Worm (Caenorhabditis elegans) whole organism, L4 larva: Measurements from ENCODE around the gene ttbk-8.1.
"Not testable (repeated sequence)": the region's sequence is repeated elsewhere in the genome, so short reads cannot be mapped to it uniquely, and the experiment has no call there.

ENCODE experiments used
- D1046.2 ChIP-seq: fragments of 200-800 bp; sonication (Bioruptor generic); IDR thresholded peaks from 2 replicates; pipeline ENCODE4 v1.3.6; 2022; ENCODE audit warnings: missing genetic modification characterization, missing compliant biosample characterization
- F10B5.3 ChIP-seq: sonication (generic microtip); optimal IDR thresholded peaks from 2 replicates; lab custom pipeline; 2016; ENCODE audit warnings: mild to moderate bottlenecking, missing genetic modification characterization, missing compliant biosample characterization
- F44E2.7 ChIP-seq: fragments of 200-800 bp; sonication (Bioruptor generic); IDR thresholded peaks from 2 replicates; pipeline ENCODE4 v2.1.2; 2022; ENCODE audit warnings: missing genetic modification characterization, missing compliant biosample characterization
- T26A8.4 ChIP-seq: fragments of 200-800 bp; sonication (Bioruptor generic); IDR thresholded peaks from 2 replicates; pipeline ENCODE4 v1.3.6; 2022; ENCODE audit warnings: missing genetic modification characterization, missing compliant biosample characterization
- Y48G9A.11 ChIP-seq: fragments of 200-800 bp; sonication (Bioruptor generic); IDR thresholded peaks from 2 replicates; pipeline ENCODE4 v1.3.6; 2022; ENCODE audit warnings: missing genetic modification reagents, missing genetic modification characterization, missing compliant biosample characterization
- Y75B8A.6 ChIP-seq: fragments of 200-800 bp; sonication (Bioruptor generic); IDR thresholded peaks from 2 replicates; pipeline ENCODE4 v1.3.6; 2022; ENCODE audit warnings: missing genetic modification reagents, missing genetic modification characterization, missing compliant biosample characterization
- aha-1 ChIP-seq: fragments of 150-350 bp; peaks from one replicate; lab custom pipeline; 2014; ENCODE audit warnings: missing biosample characterization, missing genetic modification characterization
- aly-2 ChIP-seq: sonication (generic microtip); optimal IDR thresholded peaks from 2 replicates; lab custom pipeline; 2018; ENCODE audit warnings: missing biosample characterization, missing genetic modification characterization
- arid-1 ChIP-seq: fragments of 200-800 bp; sonication (Bioruptor generic); conservative IDR thresholded peaks from 2 replicates; pipeline ENCODE4 v1.3.6; 2022; ENCODE audit warnings: missing genetic modification reagents, missing genetic modification characterization, missing compliant biosample characterization
- cey-2 ChIP-seq: sonication (generic microtip); optimal IDR thresholded peaks from 3 replicates; lab custom pipeline; 2017; ENCODE audit warnings: missing genetic modification characterization, mild to moderate bottlenecking, missing compliant biosample characterization, antibody characterized with exemption, borderline replicate concordance; ENCODE audit not compliant: insufficient read depth
- dmd-6 ChIP-seq: fragments of 200-800 bp; sonication (Bioruptor generic); IDR thresholded peaks from 2 replicates; pipeline ENCODE4 v1.3.6; 2022; ENCODE audit warnings: missing genetic modification reagents, missing genetic modification characterization, missing compliant biosample characterization
- dmd-8 ChIP-seq: fragments of 200-800 bp; sonication (Bioruptor generic); IDR thresholded peaks from 2 replicates; pipeline ENCODE4 v1.3.6; 2022; ENCODE audit warnings: missing genetic modification characterization, missing compliant biosample characterization
- dpl-1 ChIP-seq: fragments of 150-350 bp; optimal IDR thresholded peaks from 2 replicates; lab custom pipeline; 2014; ENCODE audit warnings: missing biosample characterization, missing genetic modification reagents, missing genetic modification characterization
- egl-43 ChIP-seq: fragments of 200-800 bp; sonication (Bioruptor generic); IDR thresholded peaks from 2 replicates; pipeline ENCODE4 v1.3.6; 2022; ENCODE audit warnings: missing genetic modification reagents, missing genetic modification characterization, missing compliant biosample characterization
- hif-1 ChIP-seq, 2 experiments: sonication (generic microtip); optimal IDR thresholded peaks; 2 replicates each; lab custom pipeline; 2016 to 2017; ENCODE audit warnings: missing compliant biosample characterization in 2 of 2, missing genetic modification characterization in 2 of 2, missing genetic modification reagents in 2 of 2, missing genotype in 2 of 2, mild to moderate bottlenecking in 1 of 2
- hmg-1.1 ChIP-seq: fragments of 200-800 bp; sonication (Bioruptor generic); IDR thresholded peaks from 2 replicates; pipeline ENCODE4 v1.3.6; 2022; ENCODE audit warnings: missing genetic modification reagents, missing genetic modification characterization, missing compliant biosample characterization
- lim-7 ChIP-seq: fragments of 200-800 bp; sonication (Bioruptor generic); IDR thresholded peaks from 2 replicates; pipeline ENCODE4 v1.3.6; 2022; ENCODE audit warnings: missing genetic modification characterization, missing compliant biosample characterization
- lin-1 ChIP-seq: fragments of 200-800 bp; sonication (Bioruptor generic); IDR thresholded peaks from 2 replicates; pipeline ENCODE4 v1.3.6; 2022; ENCODE audit warnings: missing genetic modification reagents, missing genetic modification characterization, missing compliant biosample characterization
- lin-38 ChIP-seq: fragments of 200-800 bp; sonication (Bioruptor generic); IDR thresholded peaks from 2 replicates; pipeline ENCODE4 v1.3.6; 2022; ENCODE audit warnings: missing genetic modification reagents, missing genetic modification characterization, missing compliant biosample characterization
- madf-9 ChIP-seq: fragments of 200-800 bp; sonication (Bioruptor generic); conservative IDR thresholded peaks from 2 replicates; pipeline ENCODE4 v1.3.6; 2022; ENCODE audit warnings: missing genetic modification reagents, missing genetic modification characterization, missing compliant biosample characterization
- mes-2 ChIP-seq: sonication (generic microtip); optimal IDR thresholded peaks from 2 replicates; lab custom pipeline; 2016; ENCODE audit warnings: missing genotype, mild to moderate bottlenecking, missing genetic modification characterization, missing compliant biosample characterization; ENCODE audit not compliant: poor library complexity, severe bottlenecking
- nhr-237 ChIP-seq: sonication (generic microtip); optimal IDR thresholded peaks from 2 replicates; lab custom pipeline; 2017; ENCODE audit warnings: missing biosample characterization, missing genetic modification characterization
- nhr-28 ChIP-seq: fragments of 150-350 bp; optimal IDR thresholded peaks from 2 replicates; lab custom pipeline; 2014; ENCODE audit warnings: missing biosample characterization, missing genetic modification characterization
- nhr-42 ChIP-seq: fragments of 200-800 bp; sonication (Bioruptor generic); IDR thresholded peaks from 2 replicates; pipeline ENCODE4 v1.3.6; 2022; ENCODE audit warnings: missing genetic modification characterization, missing compliant biosample characterization
- nhr-76 ChIP-seq: fragments of 150-350 bp; optimal IDR thresholded peaks from 2 replicates; lab custom pipeline; 2014; ENCODE audit warnings: missing biosample characterization, missing genetic modification characterization
- nhr-77 ChIP-seq: fragments of 150-350 bp; optimal IDR thresholded peaks from 2 replicates; lab custom pipeline; 2014; ENCODE audit warnings: missing biosample characterization, missing genetic modification characterization
- pha-4 ChIP-seq, 2 experiments: fragments of 150-350 bp in 1 of 2; fragments of 200-800 bp in 1 of 2; sonication (Bioruptor generic) in 1 of 2; IDR thresholded peaks in 1 of 2; optimal IDR thresholded peaks in 1 of 2; 2 replicates each; pipeline versions ENCODE4 v1.3.6 to Lab custom; 2014 to 2022; ENCODE audit warnings: missing genetic modification characterization in 2 of 2, missing genetic modification reagents in 2 of 2, missing biosample characterization in 1 of 2, missing compliant biosample characterization in 1 of 2
- rbr-2 ChIP-seq: sonication (generic microtip); optimal IDR thresholded peaks from 2 replicates; lab custom pipeline; 2016; ENCODE audit warnings: missing genotype, missing genetic modification characterization, missing compliant biosample characterization
- saeg-2 ChIP-seq: fragments of 200-800 bp; sonication (Bioruptor generic); IDR thresholded peaks from 2 replicates; pipeline ENCODE4 v1.3.6; 2022; ENCODE audit warnings: missing genetic modification reagents, missing genetic modification characterization, missing compliant biosample characterization
- set-16 ChIP-seq: fragments of 200-800 bp; sonication (Bioruptor generic); IDR thresholded peaks from 2 replicates; pipeline ENCODE4 v1.3.6; 2022; ENCODE audit warnings: missing genetic modification reagents, missing genetic modification characterization, missing compliant biosample characterization
- snpc-1.2 ChIP-seq: fragments of 200-800 bp; sonication (Bioruptor generic); IDR thresholded peaks from 2 replicates; pipeline ENCODE4 v1.3.6; 2022; ENCODE audit warnings: missing genetic modification reagents, missing genetic modification characterization, missing compliant biosample characterization
- snpc-4 ChIP-seq: fragments of 150-350 bp; optimal IDR thresholded peaks from 2 replicates; lab custom pipeline; 2014; ENCODE audit warnings: missing biosample characterization, missing genetic modification characterization
- tra-1 ChIP-seq: fragments of 200-800 bp; sonication (Bioruptor generic); IDR thresholded peaks from 2 replicates; pipeline ENCODE4 v1.3.6; 2022; ENCODE audit warnings: missing genetic modification reagents, missing genetic modification characterization, missing compliant biosample characterization
- vab-7 ChIP-seq: fragments of 200-800 bp; sonication (Bioruptor generic); IDR thresholded peaks from 2 replicates; pipeline ENCODE4 v1.3.6; 2022; ENCODE audit warnings: missing genetic modification reagents, missing genetic modification characterization, missing compliant biosample characterization
- ztf-7 ChIP-seq: fragments of 150-350 bp; optimal IDR thresholded peaks from 2 replicates; lab custom pipeline; 2014; ENCODE audit warnings: missing biosample characterization, missing genetic modification characterization

Gene ttbk-8.1

DNA sequence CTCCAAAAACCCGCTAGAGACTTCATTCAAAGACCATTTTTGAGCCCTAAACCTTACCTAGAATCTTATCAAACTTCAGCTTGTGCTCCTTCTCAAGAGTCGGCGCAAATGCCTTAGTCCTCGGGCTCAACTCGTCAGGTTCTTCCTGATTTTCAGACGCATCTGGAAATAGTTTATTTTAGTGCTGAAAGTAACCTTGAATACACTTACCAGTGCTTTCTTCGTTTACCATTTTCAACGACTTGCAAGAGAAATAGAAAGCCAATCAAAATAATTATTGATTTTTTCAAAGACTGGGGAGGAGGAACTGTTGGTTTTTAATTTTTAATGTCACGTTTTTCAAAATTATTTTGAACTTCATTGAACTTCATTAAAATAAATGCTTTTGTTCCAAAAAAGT is at the start of gene ttbk-8.1, which contains the start of gene Y38H8A.4:
Gene ttbk-8.1 (plus strand): TSS at position 301 of the 400 bp plus-strand sequence.
Gene Y38H8A.4 (minus strand): TSS at position 366 of the 400 bp plus-strand sequence.
- TF ChIP-seq dpl-1 (GFP tag; lab: Kevin White, UChicago) (no peak), Y75B8A.6 (GFP tag; lab: Robert Waterston, UW) (no peak), aly-2 (no peak), snpc-4 (tag; lab: Kevin White, UChicago) (no peak), F10B5.3 (tag; lab: Kevin White, UChicago) (no peak), set-16 (no peak), nhr-77 (tag; lab: Kevin White, UChicago) (no peak), F44E2.7 (GFP tag; lab: Robert Waterston, UW) (no peak), hmg-1.1 (no peak), cey-2 (tag; lab: Kevin White, UChicago) (no peak)
- TF ChIP-seq, all 104 proteins: peak for 0

DNA sequence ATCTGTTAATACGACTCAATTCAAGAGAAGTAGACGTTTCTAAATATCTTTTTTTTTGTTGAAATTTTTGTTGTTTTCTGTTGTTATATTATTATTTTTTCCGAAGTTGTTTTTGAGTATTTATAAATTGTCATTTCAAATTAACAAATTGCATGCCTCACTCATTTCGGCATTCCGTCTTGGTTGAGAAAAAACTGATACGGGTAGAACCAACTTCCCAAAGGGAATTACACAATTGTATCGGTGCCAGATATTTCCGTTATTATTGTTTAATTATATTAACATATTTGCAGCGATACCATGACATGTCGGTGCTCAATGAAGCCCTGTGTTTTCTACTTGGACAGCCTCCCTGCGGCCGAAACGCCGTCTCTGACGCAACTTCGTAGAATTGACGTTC is 42.9 kb upstream of the ttbk-8.1 start, which contains the start of gene K09B11.4:
Gene K09B11.4 (plus strand): TSS at position 301 of the 400 bp plus-strand sequence.
- TF ChIP-seq vab-7 (GFP tag; lab: Robert Waterston, UW) (no peak), hmg-1.1 (no peak), aha-1 (tag; lab: Kevin White, UChicago) (no peak), mes-2 (tag; lab: Kevin White, UChicago) (no peak), F44E2.7 (GFP tag; lab: Robert Waterston, UW) (no peak)

DNA sequence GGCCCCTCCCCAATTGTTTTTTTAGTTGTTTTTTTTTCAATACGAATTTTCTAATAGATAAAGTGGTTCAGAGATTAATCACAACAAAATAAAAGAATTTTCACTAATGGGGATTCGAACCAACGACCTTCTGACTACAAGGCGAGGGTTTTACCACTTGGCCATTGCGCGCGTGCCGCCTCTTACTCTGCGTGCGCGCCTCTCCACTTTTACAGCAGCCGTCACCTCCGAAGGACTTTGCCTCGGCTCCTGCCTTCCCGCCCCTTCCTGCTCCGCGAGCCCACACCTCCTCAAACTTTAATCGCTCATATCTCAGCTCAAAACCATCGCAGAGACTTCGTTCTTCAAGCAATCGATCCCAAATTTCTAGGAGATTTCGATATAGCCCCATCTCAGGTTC is 42.0 kb upstream of the ttbk-8.1 start:
- TF ChIP-seq madf-9 (peak; percentile 43; the same call in 1 of the 2 replicates), lin-38 (GFP tag; lab: Robert Waterston, UW) (peak; percentile 71), pha-4 (GFP tag; IDR thresholded peaks at IDR 0.05; lab: Robert Waterston, UW) (peak; percentile 56; the same call in 1 of the 2 replicates), lim-7 (GFP tag; lab: Robert Waterston, UW) (peak; percentile 64), set-16 (peak; percentile 93), arid-1 (peak; percentile 51; the same call in 1 of the 2 replicates), hmg-1.1 (peak; percentile 68), T26A8.4 (GFP tag; lab: Robert Waterston, UW) (peak; percentile 54; the same call in 1 of the 2 replicates), snpc-1.2 (peak; percentile 91), Y48G9A.11 (GFP tag; lab: Robert Waterston, UW) (0 out of 2 replicates have a peak, but pooled peaks have one; percentile 9), vab-7 (GFP tag; lab: Robert Waterston, UW) (peak; percentile 47; the same call in 1 of the 2 replicates), egl-43 (GFP tag; lab: Robert Waterston, UW) (peak; percentile 87), lin-1 (GFP tag; lab: Robert Waterston, UW) (peak; percentile 25; the same call in 1 of the 2 replicates), nhr-42 (peak; percentile 68; the same call in 1 of the 2 replicates), D1046.2 (GFP tag; lab: Robert Waterston, UW) (peak; percentile 79; the same call in 1 of the 2 replicates), rbr-2 (tag; lab: Kevin White, UChicago) (peak; percentile 5), dmd-6 (GFP tag; lab: Robert Waterston, UW) (peak; percentile 49), saeg-2 (0 out of 2 replicates have a peak, but pooled peaks have one; percentile 51)
- TF ChIP-seq pha-4 (tag; optimal IDR thresholded peaks at IDR 0.05; lab: Kevin White, UChicago) = not testable (repeated sequence)

DNA sequence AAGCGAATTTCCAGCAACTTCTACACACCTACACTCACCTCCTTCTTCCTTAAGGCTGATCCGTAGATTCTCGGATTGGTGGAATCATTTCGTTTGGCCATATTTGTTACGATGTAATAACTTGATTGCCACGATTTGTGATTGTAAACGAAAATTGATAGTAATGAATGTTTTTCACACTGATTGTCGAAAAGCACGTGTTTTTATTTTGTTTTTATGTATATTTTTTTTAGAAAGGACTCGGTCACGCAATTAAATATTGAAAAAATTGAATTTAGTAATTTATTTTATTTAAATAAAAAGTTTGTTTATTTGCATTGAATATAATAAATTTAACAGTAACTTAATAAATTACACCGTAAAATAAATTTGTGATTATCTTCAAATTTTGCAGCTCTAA is 38.2 kb upstream of the ttbk-8.1 start, which contains the start of gene K09B11.5:
Gene K09B11.5 (minus strand): TSS at position 101 of the 400 bp plus-strand sequence.
- TF ChIP-seq ztf-7; F44E2.7 (GFP tag; lab: Robert Waterston, UW); tra-1 (GFP tag; lab: Robert Waterston, UW): not testable (repeated sequence)
- TF ChIP-seq, all 104 proteins: peak for 0; not testable (repeated sequence) for 104

DNA sequence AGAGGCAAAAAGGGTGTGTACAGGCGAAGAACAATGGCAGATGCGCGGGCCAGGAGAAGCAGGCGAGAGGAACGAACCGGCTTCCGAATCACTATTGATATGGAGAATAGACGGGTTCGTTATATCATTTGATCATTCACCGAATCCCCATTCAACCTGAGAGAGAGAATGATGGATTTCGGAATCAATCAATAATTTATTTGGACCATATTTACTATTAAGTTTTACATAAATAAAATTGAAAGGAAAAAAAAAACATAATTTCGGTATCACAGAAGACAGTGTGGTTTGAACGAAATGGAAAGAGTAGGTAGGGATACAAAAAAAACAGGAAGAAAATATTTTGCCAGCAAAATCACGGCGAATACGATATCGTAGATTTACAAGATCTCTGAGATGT is 26.8 kb upstream of the ttbk-8.1 start, which contains the start of gene mam-3:
Gene mam-3 (minus strand): TSS at position 101 of the 400 bp plus-strand sequence.
- TF ChIP-seq nhr-237 (tag; lab: Kevin White, UChicago) (no peak), nhr-28 (tag; lab: Kevin White, UChicago) (no peak), hif-1 (tag; optimal IDR thresholded peaks at IDR 0.05; lab: Kevin White, UChicago) (no peak), dmd-8 (GFP tag; lab: Robert Waterston, UW) (no peak), nhr-76 (tag; lab: Kevin White, UChicago) (no peak)
